Worm (Caenorhabditis elegans) whole organism, L3 larva: ENCODE data around the gene ZK512.2.

Experiments used
- R02D3.7 ChIP-seq: fragments of 150-350 bp; optimal IDR thresholded peaks from 2 replicates; lab custom pipeline; 2014; ENCODE audit warnings: missing biosample characterization, missing genetic modification characterization
- ZK546.5 ChIP-seq: sonication (generic microtip); optimal IDR thresholded peaks from 2 replicates; lab custom pipeline; 2017; ENCODE audit warnings: missing biosample characterization, missing genetic modification characterization
- ama-1 ChIP-seq: fragments of 150-350 bp; optimal IDR thresholded peaks from 2 replicates; lab custom pipeline; 2018
- ceh-9 ChIP-seq: sonication (generic microtip); optimal IDR thresholded peaks from 2 replicates; lab custom pipeline; 2018; ENCODE audit warnings: missing biosample characterization, missing genetic modification characterization
- fkh-10 ChIP-seq: sonication (generic microtip); optimal IDR thresholded peaks from 2 replicates; lab custom pipeline; 2017; ENCODE audit warnings: missing biosample characterization, missing genetic modification reagents, missing genetic modification characterization
- nhr-23 ChIP-seq: fragments of 150-350 bp; optimal IDR thresholded peaks from 2 replicates; lab custom pipeline; 2014; ENCODE audit warnings: missing biosample characterization, missing genetic modification reagents, missing genetic modification characterization
- nhr-43 ChIP-seq: sonication (generic microtip); optimal IDR thresholded peaks from 2 replicates; lab custom pipeline; 2016; ENCODE audit warnings: mild to moderate bottlenecking, missing genetic modification characterization, missing compliant biosample characterization; ENCODE audit not compliant: poor library complexity, severe bottlenecking
- unc-39 ChIP-seq: sonication (generic microtip); optimal IDR thresholded peaks from 4 replicates; lab custom pipeline; 2017; ENCODE audit warnings: missing biosample characterization, missing genetic modification characterization

- no peak for TF ChIP-seq nhr-23 (tag; lab: Kevin White, UChicago)
- TF ChIP-seq unc-39 (tag; lab: Kevin White, UChicago) = no peak
- TF ChIP-seq ceh-9 = no peak
- TF ChIP-seq R02D3.7 (tag; lab: Kevin White, UChicago) = no peak
- no peak for TF ChIP-seq ZK546.5 (tag; lab: Kevin White, UChicago)
- no peak for TF ChIP-seq nhr-43 (tag; lab: Kevin White, UChicago)
- no peak for TF ChIP-seq ama-1 (lab: Kevin White, UChicago)
- TF ChIP-seq fkh-10 = no peak
These were observed 34.3 kb downstream of the ZK512.2 start for ce11 chrIII:9110270-9110669.
